Worm (Caenorhabditis elegans) whole organism, L1 larva: ENCODE measurements around the gene C32A9.1.

Experiments used
- alr-1 ChIP-seq: fragments of 200-800 bp; sonication (Bioruptor generic); optimal IDR thresholded peaks from 2 replicates; lab custom pipeline; 2018; ENCODE audit warnings: borderline replicate concordance, mild to moderate bottlenecking, missing genetic modification characterization, missing compliant biosample characterization
- ceh-8 ChIP-seq: fragments of 200-800 bp; sonication (Bioruptor generic); optimal IDR thresholded peaks from 2 replicates; lab custom pipeline; 2018; ENCODE audit warnings: mild to moderate bottlenecking, missing genetic modification characterization, moderate library complexity, missing compliant biosample characterization
- lir-3 ChIP-seq: sonication (generic microtip); optimal IDR thresholded peaks from 2 replicates; lab custom pipeline; 2016; ENCODE audit warnings: mild to moderate bottlenecking, missing genetic modification characterization, moderate library complexity, missing compliant biosample characterization; ENCODE audit not compliant: poor library complexity
- nhr-20 ChIP-seq: sonication (generic microtip); optimal IDR thresholded peaks from 2 replicates; lab custom pipeline; 2016; ENCODE audit warnings: mild to moderate bottlenecking, missing genetic modification characterization, missing compliant biosample characterization
- zag-1 ChIP-seq: fragments of 150-350 bp; optimal IDR thresholded peaks from 2 replicates; lab custom pipeline; 2014; ENCODE audit warnings: missing biosample characterization, missing genetic modification characterization
- ztf-11 ChIP-seq, 2 experiments: sonication (generic microtip); optimal IDR thresholded peaks; 2 replicates each; lab custom pipeline; 2016 to 2017; ENCODE audit warnings: missing genetic modification characterization in 2 of 2, missing biosample characterization in 1 of 2, missing compliant biosample characterization in 1 of 2

ce11 chrX:10249685-10250084, 10.2 kb downstream of the C32A9.1 start:
- TF ChIP-seq lir-3 (tag; lab: Kevin White, UChicago) (no peak), alr-1 (tag; lab: Kevin White, UChicago) (no peak), ztf-11 (tag; optimal IDR thresholded peaks at IDR 0.05; lab: Kevin White, UChicago) (no peak), ceh-8 (GFP tag; lab: Kevin White, UChicago) (no peak), zag-1 (tag; lab: Kevin White, UChicago) (no peak), nhr-20 (tag; lab: Kevin White, UChicago) (no peak)
